Fruit fly (Drosophila melanogaster) S2 (cell line): ENCODE results near the gene Hs6st.

Experiments used
- CG8478 ChIP-seq: fragments of >200 bp; optimal IDR thresholded peaks from 2 replicates; lab custom pipeline; 2018
- CTCF ChIP-seq, 2 experiments: fragments of >200 bp; optimal IDR thresholded peaks; 2 replicates each; lab custom pipeline; 2018

The Hs6st gene

dm6 chr3R:20006617-20007016, 1.7 kb downstream of the Hs6st start:
- TF ChIP-seq CTCF (optimal IDR thresholded peaks at IDR 0.05; lab: Kevin White, UChicago), result no peak
- no peak for TF ChIP-seq CG8478 (lab: Kevin White, UChicago)

- TF ChIP-seq CG8478 (lab: Kevin White, UChicago) (no peak), CTCF (optimal IDR thresholded peaks at IDR 0.05; lab: Kevin White, UChicago) (no peak)
Measured at dm6 chr3R:20004697-20005096, 3.6 kb downstream of the Hs6st start.

dm6 chr3R:20001595-20001997, 6.7 kb downstream of the Hs6st start:
- TF ChIP-seq CG8478 (lab: Kevin White, UChicago), result no peak
- TF ChIP-seq CTCF (optimal IDR thresholded peaks at IDR 0.05; lab: Kevin White, UChicago), result no peak

dm6 chr3R:19999474-19999873, 8.8 kb downstream of the Hs6st start:
- TF ChIP-seq CTCF (optimal IDR thresholded peaks at IDR 0.05; lab: Kevin White, UChicago) (no peak), CG8478 (lab: Kevin White, UChicago) (no peak)

dm6 chr3R:19998418-19998817, 9.9 kb downstream of the Hs6st start:
- TF ChIP-seq CTCF (optimal IDR thresholded peaks at IDR 0.05; lab: Kevin White, UChicago) (no peak), CG8478 (lab: Kevin White, UChicago) (no peak)

DNA sequence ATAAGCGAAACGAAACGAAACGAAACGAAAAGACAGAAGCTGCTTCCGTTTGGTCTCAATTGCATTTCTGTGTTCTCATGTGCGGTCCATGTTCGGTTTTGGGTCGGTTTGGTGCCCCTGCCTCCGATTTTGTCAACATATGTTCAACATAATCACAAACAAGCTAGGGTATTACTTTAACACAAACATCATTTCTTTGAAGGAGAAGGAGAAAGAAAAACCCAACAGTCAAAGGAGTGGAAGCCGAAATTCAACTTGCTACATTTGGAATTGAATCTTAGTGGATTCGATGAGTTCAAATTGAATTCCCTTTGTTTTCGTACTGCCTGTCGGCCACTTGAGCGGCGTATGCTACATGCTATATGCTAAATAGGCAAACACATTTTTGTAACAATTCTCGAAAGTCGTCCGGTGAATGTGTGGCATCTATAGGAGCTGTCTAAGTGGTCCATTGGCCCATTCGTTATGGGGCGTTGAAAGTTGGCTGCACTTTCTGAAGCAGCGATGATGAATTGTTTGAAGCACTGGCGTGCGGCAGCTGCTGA, 10.7 kb downstream of the Hs6st start:
- no peak for TF ChIP-seq CG8478 (lab: Kevin White, UChicago)
- TF ChIP-seq CTCF (optimal IDR thresholded peaks at IDR 0.05; lab: Kevin White, UChicago), result no peak

- TF ChIP-seq CG8478 (lab: Kevin White, UChicago), result no peak
- no peak for TF ChIP-seq CTCF (optimal IDR thresholded peaks at IDR 0.05; lab: Kevin White, UChicago)
Measured at dm6 chr3R:19996433-19996832, 11.9 kb downstream of the Hs6st start.

DNA sequence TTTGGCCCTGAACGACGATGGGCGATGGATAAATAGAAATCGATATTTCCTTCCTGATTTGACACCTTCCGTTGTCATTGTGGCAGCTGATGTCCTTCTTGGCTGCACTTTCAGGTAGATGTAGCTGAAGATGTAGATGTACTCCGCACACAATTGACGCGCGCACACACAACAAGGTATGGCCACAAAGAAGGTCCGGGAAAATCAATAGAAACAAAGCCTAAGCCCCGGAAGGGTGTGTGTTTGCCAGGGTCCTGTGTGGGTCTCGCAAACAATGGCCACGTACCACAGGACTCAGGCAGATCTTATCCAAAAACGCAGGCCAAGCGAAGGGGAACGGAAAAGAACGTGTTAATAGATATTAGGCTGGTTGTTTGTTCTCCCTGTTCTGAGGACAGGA, 12.9 kb downstream of the Hs6st start:
- TF ChIP-seq CG8478 (lab: Kevin White, UChicago), result no peak
- no peak for TF ChIP-seq CTCF (optimal IDR thresholded peaks at IDR 0.05; lab: Kevin White, UChicago)

DNA sequence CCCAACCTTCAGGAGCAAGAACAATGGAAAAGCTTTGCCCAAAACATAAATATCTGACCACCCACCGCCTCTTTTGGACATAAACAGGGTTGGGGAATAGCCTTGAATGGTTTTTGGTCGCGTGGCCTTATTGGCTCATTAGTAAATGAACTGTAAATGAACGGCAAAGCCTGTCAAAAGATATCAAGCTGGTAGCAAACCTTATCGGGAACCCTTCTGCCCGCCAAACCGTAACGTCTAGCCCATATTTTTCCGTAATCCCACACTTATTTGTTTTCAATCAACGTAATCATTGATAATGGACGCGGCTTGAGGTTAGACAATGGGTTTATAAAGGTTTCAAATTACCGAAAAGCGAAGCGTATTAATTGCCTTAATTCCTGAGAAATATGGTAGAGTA, 22.9 kb downstream of the Hs6st start:
- TF ChIP-seq CTCF (optimal IDR thresholded peaks at IDR 0.05; lab: Kevin White, UChicago) (no peak), CG8478 (lab: Kevin White, UChicago) (no peak)

- TF ChIP-seq CTCF (optimal IDR thresholded peaks at IDR 0.05; lab: Kevin White, UChicago) (no peak), CG8478 (lab: Kevin White, UChicago) (no peak)
Measured at dm6 chr3R:19972598-19972997, 35.7 kb downstream of the Hs6st start, which contains the start of gene CG31213. Gene CG31213, plus strand, starts transcription at chr3R:19972898.

- no peak for TF ChIP-seq CG8478 (lab: Kevin White, UChicago)
- TF ChIP-seq CTCF (optimal IDR thresholded peaks at IDR 0.05; lab: Kevin White, UChicago), result no peak
Measured at dm6 chr3R:19968695-19969094, 39.6 kb downstream of the Hs6st start.

DNA sequence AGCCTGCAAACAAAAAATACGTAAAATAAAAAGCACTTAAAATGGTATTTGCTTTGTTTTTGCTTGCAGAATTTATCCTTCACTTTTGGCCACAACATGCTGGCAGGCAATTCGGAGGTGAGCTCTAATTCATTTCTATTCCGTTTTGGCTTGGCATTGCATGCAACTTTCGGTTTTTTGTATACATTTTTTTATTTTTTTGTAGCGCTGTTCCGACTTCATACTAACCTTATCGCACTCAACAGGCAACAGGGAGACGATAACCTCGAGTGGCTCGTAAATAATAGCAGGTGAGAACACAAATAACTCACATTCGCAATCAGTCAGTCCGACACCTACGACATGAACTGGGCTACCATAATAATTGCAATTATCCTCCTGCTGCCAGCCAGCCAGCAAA, 60.2 kb downstream of the Hs6st start, which contains the start of gene CG4783:
Gene CG4783, plus strand, starts transcription at position 301 of the 400 bp plus-strand sequence.
- TF ChIP-seq CTCF (optimal IDR thresholded peaks at IDR 0.05; lab: Kevin White, UChicago) (no peak), CG8478 (lab: Kevin White, UChicago) (no peak)

DNA sequence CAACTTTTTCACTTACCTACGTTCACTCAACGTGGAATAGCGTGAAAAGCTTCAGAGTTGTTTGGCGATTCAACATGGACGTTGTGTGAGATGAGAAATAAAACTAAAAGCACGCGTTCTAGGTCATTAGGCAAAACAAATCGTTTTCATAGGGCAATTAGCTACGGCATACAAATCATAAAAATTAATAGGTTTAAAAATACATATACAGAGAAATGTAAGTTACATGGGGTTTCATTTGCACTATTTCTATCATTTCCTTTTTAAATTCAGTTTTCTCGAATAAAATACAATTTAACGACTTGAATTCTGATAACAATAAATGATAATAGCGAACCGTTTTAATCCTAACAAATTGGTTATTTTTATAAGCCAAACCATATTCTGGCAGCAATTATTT, 66.0 kb downstream of the Hs6st start, which contains the start of gene CG46042:
Gene CG46042, minus strand, starts transcription at position 101 of the 400 bp plus-strand sequence.
- TF ChIP-seq CG8478 (lab: Kevin White, UChicago), result no peak
- TF ChIP-seq CTCF (optimal IDR thresholded peaks at IDR 0.05; lab: Kevin White, UChicago), result no peak

- TF ChIP-seq CG8478 (lab: Kevin White, UChicago) (no peak), CTCF (optimal IDR thresholded peaks at IDR 0.05; lab: Kevin White, UChicago) (peak; percentile 33 to 43)
Measured at dm6 chr3R:19938941-19939587, 69.2 kb downstream of the Hs6st start.

DNA sequence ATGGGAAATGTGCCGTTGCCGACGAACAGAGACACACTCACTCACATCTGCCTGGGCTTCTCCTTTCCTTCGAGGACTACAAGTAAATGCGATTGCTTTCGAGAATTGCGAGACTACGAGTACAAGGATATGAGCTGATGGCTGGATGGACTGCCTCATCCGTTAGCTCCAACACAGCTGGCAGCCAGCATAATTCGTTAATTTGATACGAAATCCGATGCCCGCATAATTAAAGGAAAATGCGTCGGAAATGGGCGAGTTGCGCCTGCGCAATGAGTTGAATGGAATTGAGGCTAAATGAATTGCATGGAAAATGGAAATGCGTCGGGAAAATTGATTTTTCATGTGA, 72.6 kb downstream of the Hs6st start:
- TF ChIP-seq CTCF (optimal IDR thresholded peaks at IDR 0.05; lab: Kevin White, UChicago) (no peak), CG8478 (lab: Kevin White, UChicago) (no peak)
